Fruit fly (Drosophila melanogaster) whole organism, embryonic: ENCODE measurements around the gene CG31404.

Experiments used
- Atf6 ChIP-seq: fragments of 200-800 bp; sonication (Bioruptor generic); IDR thresholded peaks from 2 replicates; pipeline ENCODE4 v1.3.6; 2022; ENCODE audit warnings: missing biosample characterization, missing genetic modification characterization
- C15 ChIP-seq: fragments of 200-800 bp; sonication (Bioruptor generic); IDR thresholded peaks from 3 replicates; pipeline ENCODE4 v1.3.6; 2022; ENCODE audit warnings: missing biosample characterization, missing genetic modification characterization
- CG10274 ChIP-seq: fragments of 200-800 bp; sonication (Bioruptor generic); optimal IDR thresholded peaks from 3 replicates; lab custom pipeline; 2017; ENCODE audit warnings: missing biosample characterization, mild to moderate bottlenecking, missing genetic modification characterization
- CG10431 ChIP-seq: fragments of 200-800 bp; sonication (Bioruptor generic); optimal IDR thresholded peaks from 3 replicates; lab custom pipeline; 2018; ENCODE audit warnings: missing biosample characterization, mild to moderate bottlenecking, missing genetic modification characterization
- CG10462 ChIP-seq: fragments of 200-800 bp; sonication (Bioruptor generic); optimal IDR thresholded peaks from 2 replicates; lab custom pipeline; 2016; ENCODE audit warnings: missing biosample characterization, missing genetic modification characterization
- CG11504 ChIP-seq: fragments of 200-800 bp; sonication (Bioruptor generic); optimal IDR thresholded peaks from 3 replicates; lab custom pipeline; 2019; ENCODE audit warnings: missing biosample characterization, mild to moderate bottlenecking, missing genetic modification characterization, moderate library complexity
- CG15514 ChIP-seq: fragments of 200-800 bp; sonication (Bioruptor generic); optimal IDR thresholded peaks from 3 replicates; lab custom pipeline; 2017; ENCODE audit warnings: missing biosample characterization, missing genetic modification characterization, mild to moderate bottlenecking, moderate library complexity, missing genetic modification reagents
- CG15601 ChIP-seq: fragments of 200-800 bp; sonication (Bioruptor generic); optimal IDR thresholded peaks from 3 replicates; lab custom pipeline; 2019; ENCODE audit warnings: missing biosample characterization, mild to moderate bottlenecking, missing genetic modification characterization, moderate library complexity
- CG1602 ChIP-seq: fragments of 200-800 bp; sonication (Bioruptor generic); optimal IDR thresholded peaks from 3 replicates; lab custom pipeline; 2016; ENCODE audit warnings: missing biosample characterization, missing genetic modification characterization
- CG1603 ChIP-seq: fragments of 200-800 bp; sonication (Bioruptor generic); optimal IDR thresholded peaks from 2 replicates; lab custom pipeline; 2019; ENCODE audit warnings: missing biosample characterization, mild to moderate bottlenecking, missing genetic modification characterization, moderate library complexity
- CG1647 ChIP-seq: fragments of 200-800 bp; sonication (Bioruptor generic); optimal IDR thresholded peaks from 3 replicates; lab custom pipeline; 2016; ENCODE audit warnings: missing biosample characterization, missing genetic modification characterization
- CG17328 ChIP-seq: fragments of 200-800 bp; sonication (Bioruptor generic); IDR thresholded peaks from 2 replicates; pipeline ENCODE4 v1.3.6; 2022; ENCODE audit warnings: missing biosample characterization, missing genetic modification characterization
- CG17829 ChIP-seq: fragments of 200-800 bp; optimal IDR thresholded peaks from 2 replicates; lab custom pipeline; 2019; ENCODE audit warnings: missing biosample characterization, mild to moderate bottlenecking, missing genetic modification characterization, moderate library complexity
- CG18262 ChIP-seq: fragments of 200-800 bp; optimal IDR thresholded peaks from 3 replicates; lab custom pipeline; 2019; ENCODE audit warnings: missing biosample characterization, mild to moderate bottlenecking, missing genetic modification characterization, moderate library complexity
- CG2116 ChIP-seq: fragments of 200-800 bp; sonication (Bioruptor generic); optimal IDR thresholded peaks from 3 replicates; lab custom pipeline; 2018; ENCODE audit warnings: missing biosample characterization, mild to moderate bottlenecking, missing genetic modification characterization
- CG2199 ChIP-seq: fragments of 200-800 bp; sonication (Bioruptor generic); IDR thresholded peaks from 3 replicates; pipeline ENCODE4 v1.3.6; 2022; ENCODE audit warnings: missing biosample characterization, missing genetic modification characterization
- CG33557 ChIP-seq: fragments of 200-800 bp; sonication (Bioruptor generic); optimal IDR thresholded peaks from 2 replicates; lab custom pipeline; 2019; ENCODE audit warnings: missing biosample characterization, mild to moderate bottlenecking, missing genetic modification characterization, moderate library complexity
- CG3407 ChIP-seq: fragments of 200-800 bp; sonication (Bioruptor generic); optimal IDR thresholded peaks from 2 replicates; lab custom pipeline; 2018; ENCODE audit warnings: missing biosample characterization, mild to moderate bottlenecking, missing genetic modification characterization
- CG42726 ChIP-seq: fragments of 200-800 bp; sonication (Bioruptor generic); IDR thresholded peaks from 2 replicates; pipeline ENCODE4 v1.3.6; 2022; ENCODE audit warnings: missing biosample characterization, missing genetic modification characterization; ENCODE audit not compliant: partially characterized antibody
- CG4707 ChIP-seq: fragments of 200-800 bp; sonication (Bioruptor generic); optimal IDR thresholded peaks from 2 replicates; lab custom pipeline; 2018; ENCODE audit warnings: missing biosample characterization, mild to moderate bottlenecking, missing genetic modification characterization, moderate library complexity
- CG6654 ChIP-seq: fragments of 200-800 bp; sonication (Bioruptor generic); optimal IDR thresholded peaks from 2 replicates; lab custom pipeline; 2017; ENCODE audit warnings: missing biosample characterization, mild to moderate bottlenecking, missing genetic modification characterization
- CG6791 ChIP-seq: fragments of 200-800 bp; sonication (Bioruptor generic); IDR thresholded peaks from 3 replicates; pipeline ENCODE4 v1.3.6; 2022; ENCODE audit warnings: missing biosample characterization, missing genetic modification characterization; ENCODE audit not compliant: partially characterized antibody
- CG7839 ChIP-seq: fragments of 200-800 bp; sonication (Bioruptor generic); optimal IDR thresholded peaks from 3 replicates; lab custom pipeline; 2018; ENCODE audit warnings: missing biosample characterization, mild to moderate bottlenecking, missing genetic modification characterization, moderate library complexity
- CG9437 ChIP-seq: fragments of 200-800 bp; sonication (Bioruptor generic); optimal IDR thresholded peaks from 2 replicates; lab custom pipeline; 2018; ENCODE audit warnings: missing biosample characterization, mild to moderate bottlenecking, missing genetic modification characterization
- MESR4 ChIP-seq: fragments of 200-800 bp; sonication (Bioruptor generic); optimal IDR thresholded peaks from 2 replicates; lab custom pipeline; 2018; ENCODE audit warnings: missing biosample characterization, mild to moderate bottlenecking, missing genetic modification characterization, moderate library complexity
- MTF-1 ChIP-seq: fragments of 200-800 bp; sonication (Bioruptor generic); optimal IDR thresholded peaks from 2 replicates; lab custom pipeline; 2018; ENCODE audit warnings: missing biosample characterization, mild to moderate bottlenecking, missing genetic modification characterization, borderline replicate concordance
- NC2β ChIP-seq: fragments of 200-800 bp; sonication (Bioruptor generic); optimal IDR thresholded peaks from 2 replicates; lab custom pipeline; 2016; ENCODE audit warnings: missing biosample characterization, missing genetic modification characterization
- Tbp ChIP-seq: fragments of >200 bp; optimal IDR thresholded peaks from 2 replicates; lab custom pipeline; 2018; ENCODE audit warnings: missing biosample characterization, missing genetic modification characterization
- al ChIP-seq: fragments of 200-800 bp; sonication (Bioruptor generic); IDR thresholded peaks from 2 replicates; pipeline ENCODE4 v1.3.6; 2022; ENCODE audit warnings: missing biosample characterization, missing genetic modification characterization
- amos ChIP-seq: fragments of 200-800 bp; sonication (Bioruptor generic); IDR thresholded peaks from 2 replicates; pipeline ENCODE4 v1.3.6; 2022; ENCODE audit warnings: missing biosample characterization, missing genetic modification characterization; ENCODE audit not compliant: partially characterized antibody
- ato ChIP-seq: fragments of 200-800 bp; sonication (Bioruptor generic); IDR thresholded peaks from 2 replicates; pipeline ENCODE4 v1.3.6; 2022; ENCODE audit warnings: missing biosample characterization, missing genetic modification characterization; ENCODE audit not compliant: partially characterized antibody
- bbx ChIP-seq: fragments of 200-800 bp; sonication (Bioruptor generic); IDR thresholded peaks from 2 replicates; pipeline ENCODE4 v1.3.6; 2022; ENCODE audit warnings: missing biosample characterization, missing genetic modification characterization; ENCODE audit not compliant: partially characterized antibody
- bcd ChIP-seq: fragments of 200-800 bp; sonication (Bioruptor generic); optimal IDR thresholded peaks from 2 replicates; lab custom pipeline; 2017; ENCODE audit warnings: missing biosample characterization, mild to moderate bottlenecking, missing genetic modification characterization
- ewg ChIP-seq: fragments of 200-800 bp; sonication (Bioruptor generic); optimal IDR thresholded peaks from 3 replicates; lab custom pipeline; 2017; ENCODE audit warnings: mild to moderate bottlenecking, missing biosample characterization, missing genetic modification reagents, missing genetic modification characterization
- fd102C ChIP-seq: fragments of 200-800 bp; sonication (Bioruptor generic); optimal IDR thresholded peaks from 2 replicates; lab custom pipeline; 2018; ENCODE audit warnings: missing biosample characterization, mild to moderate bottlenecking, missing genetic modification characterization, moderate library complexity
- gce ChIP-seq: fragments of 200-800 bp; sonication (Bioruptor generic); IDR thresholded peaks from 3 replicates; pipeline ENCODE4 v1.3.6; 2022; ENCODE audit warnings: missing biosample characterization, missing genetic modification characterization
- gem ChIP-seq: fragments of 200-800 bp; sonication (Bioruptor generic); optimal IDR thresholded peaks from 2 replicates; lab custom pipeline; 2019; ENCODE audit warnings: missing biosample characterization, mild to moderate bottlenecking, missing genetic modification characterization, moderate library complexity
- gfzf ChIP-seq: fragments of 200-800 bp; sonication (Bioruptor generic); optimal IDR thresholded peaks from 2 replicates; lab custom pipeline; 2016; ENCODE audit warnings: missing biosample characterization, mild to moderate bottlenecking, missing genetic modification characterization, moderate library complexity
- grau ChIP-seq: fragments of 200-800 bp; optimal IDR thresholded peaks from 3 replicates; lab custom pipeline; 2019; ENCODE audit warnings: missing biosample characterization, mild to moderate bottlenecking, missing genetic modification characterization, moderate library complexity
- mam ChIP-seq: fragments of 200-800 bp; sonication (Bioruptor generic); optimal IDR thresholded peaks from 3 replicates; lab custom pipeline; 2016; ENCODE audit warnings: missing biosample characterization, missing genetic modification characterization
- nmo ChIP-seq: fragments of 200-800 bp; sonication (Bioruptor generic); optimal IDR thresholded peaks from 2 replicates; lab custom pipeline; 2018; ENCODE audit warnings: missing biosample characterization, mild to moderate bottlenecking, missing genetic modification characterization, moderate library complexity
- slp2 ChIP-seq: fragments of 200-800 bp; sonication (Bioruptor generic); optimal IDR thresholded peaks from 2 replicates; lab custom pipeline; 2016; ENCODE audit warnings: missing biosample characterization, missing genetic modification characterization
- sob ChIP-seq: fragments of 200-800 bp; sonication (Bioruptor generic); IDR thresholded peaks from 2 replicates; pipeline ENCODE4 v1.3.6; 2022; ENCODE audit warnings: missing biosample characterization, missing genetic modification characterization
- tio ChIP-seq: fragments of 200-800 bp; sonication (Bioruptor generic); optimal IDR thresholded peaks from 2 replicates; lab custom pipeline; 2017; ENCODE audit warnings: missing biosample characterization, missing genetic modification characterization, inconsistent platforms
- trem ChIP-seq: fragments of 200-800 bp; optimal IDR thresholded peaks from 3 replicates; lab custom pipeline; 2019; ENCODE audit warnings: missing biosample characterization, mild to moderate bottlenecking, missing genetic modification characterization, moderate library complexity
- wek ChIP-seq: fragments of 200-800 bp; sonication (Bioruptor generic); optimal IDR thresholded peaks from 3 replicates; lab custom pipeline; 2018; ENCODE audit warnings: missing biosample characterization, mild to moderate bottlenecking, missing genetic modification characterization, moderate library complexity
- zf30C ChIP-seq: fragments of 200-800 bp; sonication (Bioruptor generic); optimal IDR thresholded peaks from 3 replicates; lab custom pipeline; 2018; ENCODE audit warnings: missing biosample characterization, mild to moderate bottlenecking, missing genetic modification characterization
- zfh2 ChIP-seq: fragments of 200-800 bp; sonication (Bioruptor generic); optimal IDR thresholded peaks from 2 replicates; lab custom pipeline; 2016; ENCODE audit warnings: missing biosample characterization, missing genetic modification characterization

CG31404 gene

DNA sequence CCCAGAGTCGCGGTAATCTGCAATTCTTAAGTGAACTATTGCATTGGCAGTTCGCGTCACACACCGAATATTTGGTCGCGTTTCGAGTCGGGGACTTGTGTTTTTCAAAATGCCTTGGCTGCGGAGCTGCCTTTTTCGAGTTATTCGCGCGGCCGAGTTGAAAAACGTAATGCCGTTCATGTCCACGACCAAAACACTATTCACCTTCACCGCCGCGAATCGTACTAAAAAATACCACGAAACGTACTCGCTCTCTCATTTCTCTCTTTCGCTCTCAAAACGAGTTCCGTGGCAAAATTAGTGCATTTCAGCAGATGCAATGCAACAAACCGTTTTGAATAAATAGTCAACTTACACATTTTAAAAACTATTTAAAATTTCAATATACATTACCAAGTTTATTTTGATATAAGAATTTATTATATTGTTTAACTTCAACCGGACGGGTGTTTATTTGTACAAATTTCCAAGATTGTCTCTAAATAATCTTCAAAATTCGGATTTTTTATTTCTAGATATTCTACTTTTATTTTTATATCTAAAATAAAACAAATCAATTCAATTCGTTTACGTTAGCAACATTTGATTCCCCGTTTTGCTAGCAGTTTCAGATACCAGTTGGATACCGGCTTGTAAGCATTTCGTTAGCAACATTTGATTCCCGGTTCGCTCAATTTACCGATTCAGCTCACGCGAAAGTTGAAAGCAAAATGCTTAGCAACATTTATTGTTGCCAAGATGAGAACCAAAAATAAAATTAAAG is 49.6 kb downstream of the CG31404 start, which contains the start of gene Delta (continued):
- TF ChIP-seq CG11504 (peak; percentile 99), zfh2 (no peak), ewg (GFP tag; lab: Kevin White, UChicago) (no peak), CG42726 (GFP tag; lab: Robert Waterston, UW) (0 out of 2 replicates have a peak, but pooled peaks have one; percentile 41), MESR4 (GFP tag; lab: Kevin White, UChicago) (no peak), amos (peak; percentile 34; the same call in 1 of the 2 replicates), tio (GFP tag; lab: Kevin White, UChicago) (no peak), al (no peak), CG6654 (GFP tag; lab: Kevin White, UChicago) (no peak), CG1602 (no peak), bcd (GFP tag; lab: Kevin White, UChicago) (no peak), CG1647 (no peak), CG33557 (peak; percentile 27), CG17829 (tag; lab: Kevin White, UChicago) (peak; percentile 40), Atf6 (no peak), ato (0 out of 2 replicates have a peak, but pooled peaks have one; percentile 51), NC2β (peak; percentile 6), CG3407 (GFP tag; lab: Kevin White, UChicago) (no peak), CG10462 (GFP tag; lab: Kevin White, UChicago) (no peak), CG2199 (GFP tag; lab: Robert Waterston, UW) (peak; percentile 77; the same call in 2 of the 3 replicates), CG10431 (peak; percentile 23), CG10274 (GFP tag; lab: Kevin White, UChicago) (no peak), MTF-1 (GFP tag; lab: Kevin White, UChicago) (peak; percentile 56), gce (GFP tag; lab: Robert Waterston, UW) (peak; percentile 24; the same call in 1 of the 3 replicates), CG1603 (peak; percentile 34), grau (tag; lab: Kevin White, UChicago) (peak; percentile 25), CG15601 (tag; lab: Kevin White, UChicago) (no peak), trem (tag; lab: Kevin White, UChicago) (peak; percentile 15), CG18262 (tag; lab: Kevin White, UChicago) (peak; percentile 33), slp2 (no peak), bbx (GFP tag; lab: Robert Waterston, UW) (peak; percentile 58), CG7839 (tag; lab: Kevin White, UChicago) (peak; percentile 7), CG2116 (GFP tag; lab: Kevin White, UChicago) (peak; percentile 19), mam (GFP tag; lab: Kevin White, UChicago) (no peak), Tbp (GFP tag; lab: Kevin White, UChicago) (peak; percentile 76), CG9437 (GFP tag; lab: Kevin White, UChicago) (peak; percentile 89), C15 (GFP tag; lab: Robert Waterston, UW) (no peak), CG4707 (GFP tag; lab: Kevin White, UChicago) (peak; percentile 34), wek (GFP tag; lab: Kevin White, UChicago) (peak; percentile 47), fd102C (no peak), nmo (peak; percentile 0), zf30C (GFP tag; lab: Kevin White, UChicago) (peak; percentile 35), gfzf (peak; percentile 65), gem (peak; percentile 39), CG15514 (GFP tag; lab: Kevin White, UChicago) (no peak), CG17328 (0 out of 2 replicates have a peak, but pooled peaks have one; percentile 12), sob (GFP tag; lab: Robert Waterston, UW) (no peak), CG6791 (peak; percentile 64; the same call in 2 of the 3 replicates)
